Worm (Caenorhabditis elegans) whole organism, mixed stage, embryonic: ENCODE measurements around the gene R10E12.2.

Experiments used
- M03D4.4 ChIP-seq: sonication (generic microtip); optimal IDR thresholded peaks from 2 replicates; lab custom pipeline; 2017; ENCODE audit warnings: mild to moderate bottlenecking, missing genetic modification characterization, missing compliant biosample characterization
- blmp-1 ChIP-seq: fragments of 150-350 bp; optimal IDR thresholded peaks from 2 replicates; lab custom pipeline; 2014; ENCODE audit warnings: missing biosample characterization, missing genetic modification characterization
- ces-1 ChIP-seq: fragments of 150-350 bp; optimal IDR thresholded peaks from 2 replicates; lab custom pipeline; 2014; ENCODE audit warnings: missing biosample characterization, missing genetic modification reagents, missing genetic modification characterization
- drap-1 ChIP-seq: fragments of 200-800 bp; sonication (Bioruptor generic); optimal IDR thresholded peaks from 3 replicates; lab custom pipeline; 2018; ENCODE audit warnings: mild to moderate bottlenecking, missing genetic modification characterization, missing compliant biosample characterization
- elt-3 ChIP-seq: fragments of 150-350 bp; optimal IDR thresholded peaks from 2 replicates; lab custom pipeline; 2014; ENCODE audit warnings: missing biosample characterization, missing genetic modification characterization
- nhr-12 ChIP-seq: fragments of 150-350 bp; optimal IDR thresholded peaks from 2 replicates; lab custom pipeline; 2014; ENCODE audit warnings: missing biosample characterization, missing genetic modification characterization
- sem-2 ChIP-seq: fragments of 200-800 bp; sonication (Bioruptor generic); optimal IDR thresholded peaks from 2 replicates; lab custom pipeline; 2018; ENCODE audit warnings: mild to moderate bottlenecking, missing genetic modification characterization, missing compliant biosample characterization
- snpc-4 ChIP-seq: fragments of 150-350 bp; optimal IDR thresholded peaks from 2 replicates; lab custom pipeline; 2014; ENCODE audit warnings: missing biosample characterization, missing genetic modification characterization
- unc-62 ChIP-seq: fragments of 150-350 bp; optimal IDR thresholded peaks from 2 replicates; lab custom pipeline; 2014; ENCODE audit warnings: missing biosample characterization, missing genetic modification reagents, missing genetic modification characterization

DNA sequence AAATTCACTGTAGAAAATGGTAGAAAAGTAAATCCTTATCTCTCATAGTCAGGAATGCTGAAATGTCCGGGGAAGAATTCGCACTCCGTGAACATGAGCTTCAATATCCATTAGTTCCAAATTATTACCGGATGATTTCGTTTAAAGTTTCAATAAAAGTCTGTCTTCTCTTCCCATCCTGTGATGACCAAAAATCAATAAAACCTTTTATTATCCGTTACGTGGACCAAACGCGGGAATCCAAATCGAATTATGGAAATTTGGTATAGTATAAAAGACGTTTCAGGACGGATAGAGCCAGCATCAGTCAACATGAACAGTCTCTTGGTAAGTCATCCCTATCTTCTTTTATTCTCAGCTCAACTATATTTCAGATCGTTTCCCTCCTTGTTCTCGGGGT is 30.5 kb upstream of the R10E12.2 start, which contains the start of gene C05B5.11:
- TF ChIP-seq nhr-12 (tag; lab: Kevin White, UChicago) (no peak), blmp-1 (tag; lab: Kevin White, UChicago) (no peak), snpc-4 (tag; lab: Kevin White, UChicago) (no peak), ces-1 (GFP tag; lab: Kevin White, UChicago) (no peak), sem-2 (GFP tag; lab: Kevin White, UChicago) (no peak), drap-1 (GFP tag; lab: Kevin White, UChicago) (no peak), M03D4.4 (tag; lab: Kevin White, UChicago) (no peak), unc-62 (GFP tag; lab: Kevin White, UChicago) (no peak), elt-3 (tag; lab: Kevin White, UChicago) (no peak)
